Fruit fly (Drosophila melanogaster): ENCODE measurements around the gene CG13284.

Gene CG13284

DNA sequence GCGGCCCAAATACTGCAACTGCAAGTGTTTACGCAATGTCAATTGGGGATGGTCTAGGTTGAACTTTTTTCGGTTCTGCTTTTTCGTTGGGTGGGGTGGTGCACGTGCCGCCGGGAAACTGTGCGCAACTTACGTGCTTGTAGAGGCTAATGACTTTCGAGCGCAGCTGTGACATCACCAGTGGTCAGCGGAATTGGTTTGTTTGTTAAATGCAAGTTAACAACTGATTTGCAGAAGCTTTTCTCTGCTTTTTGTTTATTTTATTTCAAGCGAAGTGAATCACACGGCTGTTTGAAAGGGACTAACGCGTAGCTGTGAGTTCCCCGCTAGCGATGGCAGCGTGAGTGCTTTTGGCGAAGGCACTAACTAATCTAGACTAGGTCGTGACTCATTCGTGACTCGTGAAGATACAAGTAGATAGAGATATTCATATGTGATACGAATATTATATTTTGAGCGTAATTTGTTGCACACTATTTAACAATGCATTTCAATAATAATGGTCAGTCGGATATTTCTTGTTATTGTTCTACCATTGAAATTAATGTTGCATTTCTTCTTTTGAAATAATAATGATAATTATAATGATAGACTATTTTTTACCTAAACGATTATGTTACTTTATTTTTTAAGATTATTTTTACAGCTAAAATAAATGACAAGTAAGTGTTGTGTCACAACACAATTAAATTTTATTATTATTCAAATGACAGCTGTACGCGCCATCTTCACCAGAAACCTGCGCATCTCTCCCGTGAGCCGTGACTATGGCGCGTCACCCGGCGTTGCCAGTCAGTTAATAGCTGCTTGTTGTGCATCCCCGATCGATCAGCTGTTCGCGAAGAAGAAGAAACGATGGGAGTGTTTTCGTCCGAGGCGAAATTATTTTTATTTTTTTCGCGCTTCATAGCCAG, 39.4 kb upstream of the CG13284 start, which contains the start of the genes osi and tweek (continued):
- TF ChIP-seq oc (tag; optimal IDR thresholded peaks at IDR 0.05) (no peak), CG7963 (GFP tag; IDR thresholded peaks at IDR 0.05; ENCODE audit: partially characterized antibody) (peak; percentile 84), Gsc (GFP tag; IDR thresholded peaks at IDR 0.05) (no peak), CG10959 (GFP tag; IDR thresholded peaks at IDR 0.05) (no peak), CG3995 (GFP tag; optimal IDR thresholded peaks at IDR 0.05) (peak; percentile 94), salm (tag; optimal IDR thresholded peaks at IDR 0.05) (no peak), CG13123 (GFP tag; optimal IDR thresholded peaks at IDR 0.05) (peak; percentile 5), Ada2b (GFP tag; IDR thresholded peaks at IDR 0.05) (0 out of 2 replicates have a peak, but pooled peaks have one; percentile 16), twi (tag; optimal IDR thresholded peaks at IDR 0.05) (no peak), chn (GFP tag; optimal IDR thresholded peaks at IDR 0.05) (peak; percentile 36), CG9932 (GFP tag; IDR thresholded peaks at IDR 0.05) (peak; percentile 86), CG13424 (tag; optimal IDR thresholded peaks at IDR 0.05) (peak; percentile 75), inv (GFP tag; IDR thresholded peaks at IDR 0.05; ENCODE audit: partially characterized antibody) (peak; percentile 89), sens (GFP tag) (peak; percentile 89), nmo (GFP tag; optimal IDR thresholded peaks at IDR 0.05) (peak; percentile 77), Atf-2 (GFP tag; optimal IDR thresholded peaks at IDR 0.05) (no peak), CG12744 (GFP tag; optimal IDR thresholded peaks at IDR 0.05) (no peak), tio (GFP tag; optimal IDR thresholded peaks at IDR 0.05) (peak; percentile 88), tll (GFP tag; optimal IDR thresholded peaks at IDR 0.05) (peak in 1 of 2 experiments; percentile 62), unc-4 (GFP tag; IDR thresholded peaks at IDR 0.05; ENCODE audit: partially characterized antibody) (peak; percentile 78), CG34376 (GFP tag; optimal IDR thresholded peaks at IDR 0.05) (peak; percentile 20), pita (GFP tag; optimal IDR thresholded peaks at IDR 0.05) (no peak), Rfx (GFP tag; IDR thresholded peaks at IDR 0.05) (peak; percentile 87), Bdp1 (GFP tag; optimal IDR thresholded peaks at IDR 0.05) (peak; percentile 5), emc (GFP tag; optimal IDR thresholded peaks at IDR 0.05) (no peak), CG12104 (GFP tag; optimal IDR thresholded peaks at IDR 0.05) (peak; percentile 54), HLHmδ (GFP tag; optimal IDR thresholded peaks at IDR 0.05) (no peak), CG6791 (GFP tag; IDR thresholded peaks at IDR 0.05; ENCODE audit: partially characterized antibody) (peak; percentile 93), sob (GFP tag; IDR thresholded peaks at IDR 0.05) (0 out of 2 replicates have a peak, but pooled peaks have one; percentile 52), CG9215 (GFP tag; IDR thresholded peaks at IDR 0.05) (peak; percentile 49), ap (GFP tag; IDR thresholded peaks at IDR 0.05) (no peak), CG12942 (GFP tag; optimal IDR thresholded peaks at IDR 0.05) (peak; percentile 67), Pdp1 (GFP tag; optimal IDR thresholded peaks at IDR 0.05) (peak; percentile 33 to 93), slbo (GFP tag; IDR thresholded peaks at IDR 0.05) (peak; percentile 89), z (GFP tag; IDR thresholded peaks at IDR 0.05) (no peak), bcd (GFP tag; optimal IDR thresholded peaks at IDR 0.05) (peak; percentile 57), Nf-YA (GFP tag; IDR thresholded peaks at IDR 0.05) (no peak), sim (GFP tag; IDR thresholded peaks at IDR 0.05) (no peak), Dek (tag; optimal IDR thresholded peaks at IDR 0.05) (peak; percentile 71), CG13624 (GFP tag; optimal IDR thresholded peaks at IDR 0.05) (no peak), mam (GFP tag; optimal IDR thresholded peaks at IDR 0.05) (peak; percentile 63), CG10654 (GFP tag; optimal IDR thresholded peaks at IDR 0.05) (peak; percentile 28), HLH3B (GFP tag; IDR thresholded peaks at IDR 0.05) (no peak), kni (GFP tag; optimal IDR thresholded peaks at IDR 0.05) (no peak), fd3F (GFP tag; optimal IDR thresholded peaks at IDR 0.05) (peak; percentile 12), Ptx1 (GFP tag; IDR thresholded peaks at IDR 0.05) (peak; percentile 61), p53 (GFP tag; optimal IDR thresholded peaks at IDR 0.05) (no peak), Gug (GFP tag; IDR thresholded peaks at IDR 0.05) (peak; percentile 65; the same call in 2 of the 4 replicates), Camta (GFP tag; optimal IDR thresholded peaks at IDR 0.05) (peak; percentile 62)
